Fruit fly (Drosophila melanogaster): ENCODE results near the gene CG15747.

Gene CG15747

dm6 chrX:13368149-13368548, 30.0 kb downstream of the CG15747 start, which contains the start of gene dmrt11E (continued):
- TF ChIP-seq BEAF-32 (GFP tag; optimal IDR thresholded peaks at IDR 0.05) (no peak), Rx (GFP tag; IDR thresholded peaks at IDR 0.05) (peak; percentile 39; the same call in 1 of the 2 replicates), CG43689 (GFP tag; IDR thresholded peaks at IDR 0.05) (no peak), fd96Cb (tag; optimal IDR thresholded peaks at IDR 0.05) (peak; percentile 77), CG17328 (GFP tag; IDR thresholded peaks at IDR 0.05) (peak; percentile 69), D19B (GFP tag; optimal IDR thresholded peaks at IDR 0.05) (no peak), CG32767 (GFP tag; IDR thresholded peaks at IDR 0.05) (0 out of 2 replicates have a peak, but pooled peaks have one; percentile 23), eyg (GFP tag; optimal IDR thresholded peaks at IDR 0.05) (no peak), fd102C (GFP tag; optimal IDR thresholded peaks at IDR 0.05) (peak; percentile 45), CG14667 (GFP tag; IDR thresholded peaks at IDR 0.05) (peak; percentile 60), CG9797 (GFP tag; optimal IDR thresholded peaks at IDR 0.05) (no peak), MESR4 (GFP tag; optimal IDR thresholded peaks at IDR 0.05) (no peak), tgo (GFP tag; IDR thresholded peaks at IDR 0.05) (peak; percentile 63), Xrp1 (GFP tag; IDR thresholded peaks at IDR 0.05) (peak; percentile 87), CG7928 (GFP tag; optimal IDR thresholded peaks at IDR 0.05) (no peak), Hr3 (GFP tag; optimal IDR thresholded peaks at IDR 0.05) (peak; percentile 56), bigmax (GFP tag; optimal IDR thresholded peaks at IDR 0.05) (no peak), onecut (GFP tag; IDR thresholded peaks at IDR 0.05) (0 out of 2 replicates have a peak, but pooled peaks have one; percentile 17), pros (GFP tag; optimal IDR thresholded peaks at IDR 0.05) (no peak), CG10321 (GFP tag; IDR thresholded peaks at IDR 0.05) (no peak), CG10462 (GFP tag; optimal IDR thresholded peaks at IDR 0.05) (peak; percentile 33), dm (GFP tag; optimal IDR thresholded peaks at IDR 0.05) (no peak), NFAT (GFP tag; IDR thresholded peaks at IDR 0.05) (no peak), CG4328 (GFP tag; optimal IDR thresholded peaks at IDR 0.05) (no peak), CG8478 (optimal IDR thresholded peaks at IDR 0.05) (no peak), CG31388 (GFP tag; optimal IDR thresholded peaks at IDR 0.05) (no peak), CG7372 (GFP tag; IDR thresholded peaks at IDR 0.05) (peak; percentile 23; the same call in 1 of the 2 replicates), CG6654 (GFP tag; optimal IDR thresholded peaks at IDR 0.05) (no peak), CG15011 (GFP tag; optimal IDR thresholded peaks at IDR 0.05) (no peak), emc (GFP tag; optimal IDR thresholded peaks at IDR 0.05) (no peak), CG5953 (GFP tag; IDR thresholded peaks at IDR 0.05) (no peak), crp (GFP tag; optimal IDR thresholded peaks at IDR 0.05) (no peak), CG8765 (GFP tag; IDR thresholded peaks at IDR 0.05) (peak; percentile 66; the same call in 1 of the 2 replicates), CG9609 (GFP tag; optimal IDR thresholded peaks at IDR 0.05) (no peak), al (GFP tag; IDR thresholded peaks at IDR 0.05) (no peak), Hr51 (GFP tag; optimal IDR thresholded peaks at IDR 0.05) (peak in 1 of 2 experiments; percentile 62), chm (GFP tag; IDR thresholded peaks at IDR 0.05) (peak; percentile 49; the same call in 1 of the 2 replicates), danr (GFP tag; IDR thresholded peaks at IDR 0.05) (peak; percentile 41; the same call in 1 of the 2 replicates), fru (optimal IDR thresholded peaks at IDR 0.05) (no peak), Jarid2 (GFP tag; optimal IDR thresholded peaks at IDR 0.05) (no peak), Dfd (GFP tag; optimal IDR thresholded peaks at IDR 0.05) (no peak), CG14014 (GFP tag; IDR thresholded peaks at IDR 0.05) (no peak), lbe (GFP tag; optimal IDR thresholded peaks at IDR 0.05) (no peak), CG8281 (tag; optimal IDR thresholded peaks at IDR 0.05) (no peak), salm (tag; optimal IDR thresholded peaks at IDR 0.05) (no peak), tx (GFP tag; optimal IDR thresholded peaks at IDR 0.05) (no peak), ro (GFP tag; IDR thresholded peaks at IDR 0.05) (no peak), ara (GFP tag; IDR thresholded peaks at IDR 0.05) (peak; percentile 88), CG18476 (GFP tag; optimal IDR thresholded peaks at IDR 0.05) (no peak), sima (GFP tag; optimal IDR thresholded peaks at IDR 0.05) (no peak), crc (GFP tag; optimal IDR thresholded peaks at IDR 0.05) (no peak), lov (optimal IDR thresholded peaks at IDR 0.05) (no peak), lov (GFP tag; IDR thresholded peaks at IDR 0.05) (peak; percentile 66; the same call in 1 of the 3 replicates)
